Worm (Caenorhabditis elegans) whole organism, dauer: ENCODE data around the gene ints-2.
"Not testable (repeated sequence)": the region's sequence is repeated elsewhere in the genome, so short reads cannot be mapped to it uniquely, and the experiment has no call there.

Experiments
- unc-62 ChIP-seq: sonication (generic microtip); optimal IDR thresholded peaks from 2 replicates; lab custom pipeline; 2017; ENCODE audit warnings: missing biosample characterization, missing genetic modification reagents, missing genetic modification characterization

Gene ints-2

DNA sequence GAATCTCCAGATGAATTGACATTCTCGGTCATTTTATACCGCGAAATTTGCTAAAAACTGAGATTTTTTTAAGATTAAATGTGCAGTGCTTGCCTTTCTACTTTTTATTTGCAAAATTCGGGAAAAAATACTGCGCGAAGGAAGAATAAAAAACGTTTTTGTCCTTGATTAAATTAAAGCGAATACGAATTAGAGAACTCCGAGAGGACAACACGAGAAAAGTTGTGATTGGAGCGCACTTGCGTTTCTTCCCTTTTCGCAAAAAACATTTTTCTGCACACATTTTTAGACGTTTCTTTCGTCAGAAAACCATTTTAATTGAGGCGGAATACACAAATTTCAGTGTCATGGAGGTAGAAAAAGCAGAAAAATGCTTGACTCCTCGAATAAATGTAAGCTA, at the start of gene ints-2, which contains the start of gene trm-1:
TSS of gene ints-2 (plus strand) at position 249 of the 400 bp plus-strand sequence.
TSS of gene trm-1 (minus strand) at position 175 of the 400 bp plus-strand sequence.
- no peak for TF ChIP-seq unc-62 (GFP tag; lab: Kevin White, UChicago)

- no peak for TF ChIP-seq unc-62 (GFP tag; lab: Kevin White, UChicago)
These were observed 49.3 kb upstream of the ints-2 start for ce11 chrV:14136152-14136551.

ce11 chrV:14137766-14138165, 47.7 kb upstream of the ints-2 start, which contains the start of gene AH10.4:
Gene AH10.4, minus strand, starts transcription at chrV:14137866.
- not testable (repeated sequence) for TF ChIP-seq unc-62 (GFP tag; lab: Kevin White, UChicago)

DNA sequence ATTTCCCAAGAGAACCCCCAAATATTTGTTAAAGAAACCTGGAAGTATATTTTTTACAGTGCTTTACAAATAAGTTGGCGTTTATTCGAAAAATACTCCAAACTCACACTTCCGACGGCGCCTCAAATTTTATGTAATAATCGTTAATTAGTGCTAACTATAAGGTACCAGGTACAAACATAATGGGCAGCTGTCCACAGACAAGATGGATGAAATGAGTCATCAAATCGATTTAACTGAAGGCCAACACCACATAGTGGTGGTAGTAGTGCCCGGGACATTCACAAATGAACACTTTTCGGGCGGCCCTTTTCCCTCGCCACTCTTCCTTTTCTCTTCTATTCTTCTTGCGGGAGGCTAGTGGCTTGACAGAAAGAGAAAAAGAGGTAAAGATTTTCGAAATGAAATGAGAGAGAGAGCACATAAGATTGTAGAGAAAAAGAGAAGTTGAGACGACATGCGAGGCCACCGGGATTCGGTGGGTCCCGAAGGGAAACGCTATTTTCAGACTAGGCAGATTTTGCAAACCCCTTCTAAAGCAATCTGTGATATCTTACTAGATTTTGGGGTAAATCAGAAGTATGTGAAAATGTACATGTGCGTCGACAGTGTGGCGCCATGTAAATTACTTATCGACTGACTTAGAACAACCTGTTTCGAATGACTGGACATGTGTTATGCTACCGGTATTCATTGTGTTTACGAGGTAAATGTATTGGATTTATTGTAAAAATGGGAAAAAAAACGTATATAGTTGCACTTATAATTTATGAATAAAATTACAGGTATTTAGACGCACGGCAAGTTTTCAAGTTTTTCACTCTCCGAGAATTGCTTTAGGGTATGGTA, 46.0 kb upstream of the ints-2 start:
- no peak for TF ChIP-seq unc-62 (GFP tag; lab: Kevin White, UChicago)

DNA sequence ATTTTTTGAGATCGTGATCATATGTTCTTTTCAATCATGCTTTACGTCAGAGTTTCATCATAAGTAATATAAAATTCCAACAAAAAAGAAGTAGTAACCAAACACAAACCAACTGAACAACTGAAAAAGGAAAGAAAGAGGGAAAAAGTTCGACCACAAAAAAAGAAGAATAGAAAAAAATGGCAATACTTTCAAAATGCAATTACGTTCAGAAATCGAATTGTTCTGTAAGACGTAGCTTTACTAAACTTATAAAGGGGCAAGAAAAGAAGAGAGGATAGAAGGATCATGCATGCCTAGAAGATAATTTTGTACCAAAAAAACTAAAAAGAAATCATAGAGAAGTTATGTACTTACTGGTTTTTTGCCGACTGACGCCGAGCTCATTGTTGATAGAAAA, 44.8 kb upstream of the ints-2 start:
- TF ChIP-seq unc-62 (GFP tag; lab: Kevin White, UChicago): no peak

DNA sequence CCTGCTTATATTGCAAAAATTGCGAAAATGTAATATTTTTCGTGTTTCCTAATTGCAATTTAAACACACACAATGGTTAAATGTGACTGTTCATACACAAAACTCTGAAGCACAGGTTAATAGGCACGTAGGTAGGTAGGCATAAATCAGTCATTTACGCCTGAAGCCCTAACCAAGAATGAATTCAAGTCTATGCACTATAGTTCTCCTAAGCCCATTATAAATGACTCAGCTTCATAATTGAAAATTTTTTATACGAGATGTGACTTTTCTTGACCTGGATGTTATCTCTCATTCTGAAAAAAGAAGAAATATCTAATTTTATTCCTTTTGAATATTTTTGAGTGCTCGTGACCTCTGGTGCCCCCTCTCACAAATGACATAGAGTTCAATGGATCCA, 43.6 kb upstream of the ints-2 start:
- TF ChIP-seq unc-62 (GFP tag; lab: Kevin White, UChicago): no peak

ce11 chrV:14143634-14144033, 41.9 kb upstream of the ints-2 start:
- no peak for TF ChIP-seq unc-62 (GFP tag; lab: Kevin White, UChicago)

DNA sequence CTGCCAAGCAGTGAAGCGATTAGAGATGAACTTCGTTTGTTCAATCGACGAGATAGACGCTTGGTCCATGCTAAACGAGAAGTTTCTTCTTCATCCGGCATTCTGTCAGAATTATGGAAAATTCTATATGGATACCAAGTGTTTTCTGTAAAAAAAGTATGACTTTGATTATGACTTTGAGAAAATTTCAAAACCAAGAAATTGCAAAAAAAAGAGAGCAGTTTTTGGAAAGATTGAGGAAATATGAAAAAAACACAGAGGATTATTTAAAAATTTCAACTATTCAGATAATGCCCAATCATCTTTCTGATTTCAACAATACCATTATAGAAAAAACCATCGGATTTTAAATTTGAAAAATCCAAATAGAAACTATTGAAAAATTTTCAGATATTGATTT, 40.2 kb upstream of the ints-2 start, which contains the start of gene par-1:
TSS of gene par-1 (minus strand) at position 101 of the 400 bp plus-strand sequence.
- TF ChIP-seq unc-62 (GFP tag; lab: Kevin White, UChicago): no peak

ce11 chrV:14146199-14146598, 39.3 kb upstream of the ints-2 start, which contains the start of gene acs-10:
Gene acs-10, plus strand, starts transcription at chrV:14146499.
- TF ChIP-seq unc-62 (GFP tag; lab: Kevin White, UChicago): no peak

DNA sequence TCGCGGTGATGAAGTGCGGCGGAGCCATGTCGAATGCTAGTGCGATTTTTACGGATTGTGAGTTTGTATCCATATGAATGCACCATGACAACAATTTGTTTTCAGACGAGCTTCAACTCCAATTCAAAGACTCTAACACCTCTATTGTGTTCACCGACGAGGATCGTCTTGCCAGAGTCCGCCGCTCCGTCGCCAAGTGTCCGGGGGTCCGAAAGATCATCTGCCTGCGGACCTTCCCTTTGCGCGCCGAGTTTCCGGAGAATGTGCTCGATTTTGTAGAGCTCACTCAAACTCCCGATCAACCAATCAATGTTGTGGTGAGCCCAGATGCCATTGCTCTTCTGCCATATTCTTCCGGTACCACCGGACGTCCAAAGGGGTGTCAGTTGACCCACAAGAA, 38.4 kb upstream of the ints-2 start:
- TF ChIP-seq unc-62 (GFP tag; lab: Kevin White, UChicago): no peak

DNA sequence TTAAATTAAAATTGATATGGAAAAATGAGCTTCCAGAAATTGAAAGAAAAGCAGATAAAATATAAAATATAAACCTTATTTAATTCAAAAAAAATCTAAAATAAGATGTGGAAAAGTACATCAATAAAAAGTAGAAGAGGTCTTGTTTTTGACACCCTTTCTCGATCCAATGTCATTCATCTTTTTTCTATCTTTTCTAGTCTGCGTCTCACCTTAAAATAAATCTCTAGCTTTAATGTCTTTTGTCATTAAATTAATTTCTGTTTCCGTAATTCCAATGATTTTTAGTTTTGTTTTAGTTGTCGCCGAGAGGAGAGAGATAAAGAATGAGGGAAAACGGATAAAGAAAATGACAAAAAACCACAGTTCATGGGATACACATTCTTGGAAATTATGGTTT, 36.4 kb upstream of the ints-2 start:
- no peak for TF ChIP-seq unc-62 (GFP tag; lab: Kevin White, UChicago)

DNA sequence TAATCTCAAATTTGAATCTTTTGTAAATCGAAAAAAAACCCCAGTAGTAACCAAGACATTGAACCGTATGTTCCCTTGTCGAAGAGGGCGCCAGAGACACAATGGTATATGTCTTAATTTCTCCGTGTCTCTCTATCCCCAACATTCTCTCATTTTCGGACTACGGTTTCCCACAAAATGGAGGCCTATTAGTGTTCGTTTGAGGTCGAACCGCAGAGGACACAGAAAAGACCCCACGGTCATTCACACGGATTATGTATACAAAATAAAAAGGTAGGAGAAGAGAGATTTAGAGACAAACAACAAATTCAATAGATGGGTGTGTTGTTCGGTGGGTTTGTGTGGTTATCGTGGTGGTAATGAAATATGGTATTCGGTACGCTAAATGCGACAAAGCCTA, 34.5 kb upstream of the ints-2 start:
- TF ChIP-seq unc-62 (GFP tag; lab: Kevin White, UChicago): no peak

- no peak for TF ChIP-seq unc-62 (GFP tag; lab: Kevin White, UChicago)
These were observed 31.9 kb upstream of the ints-2 start for ce11 chrV:14153615-14154014.

DNA sequence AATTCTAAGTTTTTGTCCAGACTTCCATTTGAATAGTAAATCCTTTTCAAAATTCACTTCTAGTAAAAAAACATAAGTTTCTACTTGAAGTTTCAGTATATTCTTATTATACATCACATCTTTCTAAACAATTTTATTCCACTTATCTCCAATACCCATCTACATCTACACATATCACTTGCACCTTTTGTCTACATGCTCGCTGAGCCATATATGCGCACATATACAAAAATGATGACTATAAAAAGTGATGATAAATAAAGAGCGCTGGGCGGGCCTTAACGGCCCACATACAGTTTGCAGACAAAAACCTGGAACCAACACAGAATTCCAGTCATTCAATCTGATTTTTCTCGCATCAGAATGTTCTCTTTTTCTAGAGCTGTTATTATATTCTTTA, 29.0 kb upstream of the ints-2 start, which contains the start of gene AH10.2:
TSS of gene AH10.2 (plus strand) at position 301 of the 400 bp plus-strand sequence.
- no peak for TF ChIP-seq unc-62 (GFP tag; lab: Kevin White, UChicago)

DNA sequence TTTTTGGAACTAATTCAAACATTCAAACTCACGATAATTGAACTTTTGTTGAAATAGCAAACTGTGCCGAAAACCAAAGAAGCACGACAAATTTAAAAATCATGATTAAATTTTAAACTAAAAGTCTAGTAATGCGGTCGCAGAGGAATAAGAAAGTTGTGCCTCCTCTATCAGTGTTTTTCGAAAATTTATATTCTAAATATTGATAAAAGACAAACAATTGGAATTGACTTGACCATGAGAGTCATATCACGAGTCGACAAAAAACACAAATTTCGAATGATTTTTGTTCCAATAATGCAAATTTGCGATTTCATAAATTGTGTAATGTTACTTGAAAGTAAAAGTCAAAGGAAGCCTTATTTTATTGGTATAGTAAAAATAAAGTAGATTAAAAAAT, 24.8 kb upstream of the ints-2 start, which contains the start of gene cest-1.2:
TSS of gene cest-1.2 (minus strand) at position 165 of the 400 bp plus-strand sequence.
- TF ChIP-seq unc-62 (GFP tag; lab: Kevin White, UChicago): no peak

- no peak for TF ChIP-seq unc-62 (GFP tag; lab: Kevin White, UChicago)
These were observed 22.4 kb upstream of the ints-2 start, which contains the start of gene srd-26 for ce11 chrV:14162959-14163548. Gene srd-26, minus strand, starts transcription at chrV:14163009.
